Worm (Caenorhabditis elegans) whole organism, mixed stage, embryonic: Measurements from ENCODE around the gene col-129.

Experiments used
- ceh-83 ChIP-seq: fragments of 200-800 bp; sonication (Bioruptor generic); optimal IDR thresholded peaks from 2 replicates; lab custom pipeline; 2018; ENCODE audit warnings: mild to moderate bottlenecking, missing genetic modification characterization, missing compliant biosample characterization
- elt-1 ChIP-seq: sonication (generic microtip); optimal IDR thresholded peaks from 2 replicates; lab custom pipeline; 2017; ENCODE audit warnings: missing genetic modification characterization, mild to moderate bottlenecking, missing compliant biosample characterization, antibody characterized with exemption, moderate library complexity, borderline replicate concordance; ENCODE audit not compliant: insufficient read depth
- elt-3 ChIP-seq: fragments of 150-350 bp; optimal IDR thresholded peaks from 2 replicates; lab custom pipeline; 2014; ENCODE audit warnings: missing biosample characterization, missing genetic modification characterization
- ham-2 ChIP-seq: fragments of 200-800 bp; sonication (Bioruptor generic); optimal IDR thresholded peaks from 2 replicates; lab custom pipeline; 2018; ENCODE audit warnings: mild to moderate bottlenecking, missing genetic modification characterization, missing compliant biosample characterization
- lsy-2 ChIP-seq: fragments of 150-350 bp; optimal IDR thresholded peaks from 2 replicates; lab custom pipeline; 2014; ENCODE audit warnings: missing biosample characterization, missing genetic modification characterization
- mab-5 ChIP-seq: fragments of 150-350 bp; optimal IDR thresholded peaks from 2 replicates; lab custom pipeline; 2014; ENCODE audit warnings: missing biosample characterization, missing genetic modification characterization
- pha-4 ChIP-seq: fragments of 150-350 bp; optimal IDR thresholded peaks from 2 replicates; lab custom pipeline; 2018; ENCODE audit warnings: missing biosample characterization, missing genetic modification reagents, missing genetic modification characterization
- snpc-4 ChIP-seq: fragments of 150-350 bp; optimal IDR thresholded peaks from 2 replicates; lab custom pipeline; 2014; ENCODE audit warnings: missing biosample characterization, missing genetic modification characterization
- sptf-1 ChIP-seq: sonication (generic microtip); optimal IDR thresholded peaks from 2 replicates; lab custom pipeline; 2017; ENCODE audit warnings: mild to moderate bottlenecking, missing genetic modification characterization, moderate library complexity, missing compliant biosample characterization
- tbx-8 ChIP-seq: fragments of 200-800 bp; sonication (Bioruptor generic); optimal IDR thresholded peaks from 2 replicates; lab custom pipeline; 2018; ENCODE audit warnings: mild to moderate bottlenecking, missing genetic modification characterization, moderate library complexity, missing compliant biosample characterization
- unc-39 ChIP-seq: fragments of 150-350 bp; optimal IDR thresholded peaks from 2 replicates; lab custom pipeline; 2014; ENCODE audit warnings: missing biosample characterization, missing genetic modification characterization
- zip-8 ChIP-seq: fragments of 150-350 bp; optimal IDR thresholded peaks from 2 replicates; lab custom pipeline; 2014; ENCODE audit warnings: missing biosample characterization, missing genetic modification characterization
- ztf-11 ChIP-seq: fragments of 150-350 bp; optimal IDR thresholded peaks from 2 replicates; lab custom pipeline; 2014; ENCODE audit warnings: missing biosample characterization, missing genetic modification characterization

DNA sequence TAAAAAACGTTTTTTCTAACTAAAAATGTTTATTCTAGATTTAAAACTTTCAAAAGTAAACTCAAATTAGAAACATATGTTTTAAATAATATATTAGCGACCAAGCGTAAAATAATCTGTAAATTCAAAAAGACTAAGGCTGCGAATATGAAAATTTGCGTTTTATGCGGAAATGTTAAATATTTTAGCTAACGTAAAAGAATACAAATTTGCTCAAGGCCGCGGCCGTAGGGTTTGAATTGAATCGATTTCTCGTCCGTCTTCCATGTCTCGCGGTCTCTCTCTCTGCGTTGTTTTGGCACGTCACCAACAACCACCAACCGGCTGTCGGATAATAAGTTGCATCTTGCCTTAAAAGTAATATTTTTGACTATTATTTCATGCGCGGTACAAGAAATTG, 16.4 kb downstream of the col-129 start, which contains the start of gene F11A10.5:
- no peak for TF ChIP-seq tbx-8
- no peak for TF ChIP-seq snpc-4 (tag; lab: Kevin White, UChicago)
- no peak for TF ChIP-seq lsy-2 (tag; lab: Kevin White, UChicago)
- TF ChIP-seq zip-8 (tag; lab: Kevin White, UChicago) = no peak
- TF ChIP-seq ceh-83 = no peak
- TF ChIP-seq sptf-1 = no peak
- TF ChIP-seq pha-4 (tag; lab: Kevin White, UChicago) = no peak
- no peak for TF ChIP-seq ham-2 (GFP tag; lab: Kevin White, UChicago)
- no peak for TF ChIP-seq elt-3
- no peak for TF ChIP-seq mab-5 (tag; lab: Kevin White, UChicago)
- no peak for TF ChIP-seq ztf-11 (tag; lab: Kevin White, UChicago)
- no peak for TF ChIP-seq unc-39 (tag; lab: Kevin White, UChicago)
- TF ChIP-seq elt-1 (tag; lab: Kevin White, UChicago) = no peak
